Worm (Caenorhabditis elegans) whole organism, L4/young adult: ENCODE measurements around the gene F35E8.7.

Experiments
- W03F9.2 ChIP-seq: fragments of 150-350 bp; optimal IDR thresholded peaks from 2 replicates; lab custom pipeline; 2014; ENCODE audit warnings: missing biosample characterization, missing genetic modification characterization
- dao-5 ChIP-seq: sonication (generic microtip); optimal IDR thresholded peaks from 2 replicates; lab custom pipeline; 2016; ENCODE audit warnings: missing genotype, missing genetic modification characterization, moderate library complexity, missing compliant biosample characterization
- him-1 ChIP-seq: sonication (generic microtip); optimal IDR thresholded peaks from 2 replicates; lab custom pipeline; 2016; ENCODE audit warnings: missing genotype, missing genetic modification reagents, missing genetic modification characterization, missing compliant biosample characterization

DNA sequence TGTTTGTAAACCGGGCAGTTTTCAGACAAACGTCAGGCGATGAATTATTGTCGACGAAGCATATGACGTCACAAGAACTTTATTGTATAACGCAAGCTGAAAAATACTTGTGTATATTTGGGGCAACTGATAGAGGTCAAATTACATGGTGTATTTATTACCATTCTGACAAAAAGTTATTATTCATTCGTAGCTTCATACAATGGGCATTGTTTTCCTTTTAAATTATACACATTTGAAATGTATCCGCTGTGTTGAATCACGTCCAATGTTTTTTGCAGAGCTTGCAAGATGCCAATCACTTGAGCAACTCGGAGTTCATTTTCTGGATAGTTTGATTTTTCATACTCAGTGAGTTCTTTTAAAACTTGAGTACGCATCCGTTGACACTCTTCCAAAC lies 9.2 kb downstream of the F35E8.7 start, which contains the start of gene F35E8.13:
- TF ChIP-seq him-1 (tag; lab: Kevin White, UChicago) (no peak), dao-5 (tag; lab: Kevin White, UChicago) (no peak), W03F9.2 (tag; lab: Kevin White, UChicago) (no peak)
